Worm (Caenorhabditis elegans): ENCODE results near the gene kvs-3.
A peak's percentile ranks its signal among the peaks of the same experiment; 100 is the strongest.

Gene kvs-3

DNA sequence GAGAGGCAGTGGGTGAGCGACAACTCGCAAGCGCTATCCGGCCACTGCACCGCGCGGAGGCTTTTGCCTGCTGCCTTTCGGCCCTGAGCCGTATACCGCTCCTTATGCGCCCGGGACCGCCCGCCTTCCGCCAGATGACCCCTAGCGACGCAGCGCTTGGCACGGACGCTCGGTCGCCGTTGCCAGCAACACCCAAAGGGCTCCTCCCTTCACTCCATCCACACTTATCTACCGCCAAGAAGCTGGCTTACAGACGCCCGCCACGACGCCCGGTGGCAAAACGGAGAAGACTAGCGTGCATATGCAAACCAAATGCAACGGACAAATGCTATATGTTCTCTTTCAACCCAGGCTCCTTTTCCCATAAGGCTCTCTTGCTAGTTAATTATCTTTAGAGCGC, 24.8 kb upstream of the kvs-3 start:
- TF ChIP-seq klf-2 (GFP tag; conservative IDR thresholded peaks at IDR 0.05) (no peak; the same call in 1 of the 2 replicates), tab-1 (GFP tag; IDR thresholded peaks at IDR 0.05) (peak; percentile 68), flt-1 (GFP tag; IDR thresholded peaks at IDR 0.05) (peak; percentile 58; the same call in 1 of the 2 replicates)

DNA sequence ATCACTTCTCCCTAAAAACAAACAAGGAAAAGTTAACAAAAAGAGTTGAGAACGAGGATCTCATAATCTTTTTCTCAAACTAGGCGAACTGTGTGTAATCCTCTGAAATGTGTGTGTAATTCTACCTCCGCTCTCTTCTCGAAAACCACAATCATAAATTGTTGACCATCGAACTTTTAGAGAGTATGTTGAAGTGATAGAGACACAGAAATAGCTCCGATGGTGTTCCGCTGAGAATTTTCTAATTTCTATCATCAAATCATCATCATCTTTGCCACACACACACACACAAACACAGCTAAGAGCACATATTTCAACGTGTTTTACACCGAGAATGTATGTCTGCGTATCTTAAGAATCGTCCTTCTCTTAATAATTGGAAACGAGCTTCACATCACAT, 22.5 kb upstream of the kvs-3 start:
- TF ChIP-seq ztf-29 (GFP tag; IDR thresholded peaks at IDR 0.05) (no peak), tab-1 (GFP tag; IDR thresholded peaks at IDR 0.05) (no peak), klf-2 (GFP tag; conservative IDR thresholded peaks at IDR 0.05) (no peak), ref-1 (GFP tag; conservative IDR thresholded peaks at IDR 0.05) (no peak), ztf-23 (GFP tag; IDR thresholded peaks at IDR 0.05) (no peak), T22C8.4 (GFP tag; IDR thresholded peaks at IDR 0.05) (no peak), cog-1 (tag; optimal IDR thresholded peaks at IDR 0.05) (no peak), med-1 (GFP tag; optimal IDR thresholded peaks at IDR 0.05; ENCODE audit: insufficient read depth) (no peak), flt-1 (GFP tag; IDR thresholded peaks at IDR 0.05) (no peak)

DNA sequence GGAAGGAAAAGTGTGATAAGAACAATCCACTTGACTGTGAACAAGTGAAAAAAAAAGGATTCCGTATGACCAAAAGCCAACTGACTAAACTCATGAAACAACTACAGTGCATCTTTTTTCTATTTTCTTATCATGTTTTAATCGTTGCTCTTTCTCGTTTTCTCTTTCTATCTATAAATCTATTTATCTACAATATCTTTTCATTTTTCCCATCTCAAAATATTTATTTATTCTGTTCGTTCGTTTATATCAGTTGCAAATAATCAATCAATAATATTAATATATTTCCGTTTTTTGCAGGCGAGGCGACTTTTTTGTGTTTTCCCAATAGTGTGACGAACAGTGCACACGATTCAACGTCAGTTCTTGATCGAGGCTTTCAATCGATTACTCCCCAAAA, 20.8 kb upstream of the kvs-3 start, which contains the start of gene F44A2.5:
Gene F44A2.5, plus strand, starts transcription at position 301 of the 400 bp plus-strand sequence.
- no peak for TF ChIP-seq T22C8.4 (GFP tag; IDR thresholded peaks at IDR 0.05)
- no peak for TF ChIP-seq ztf-29 (GFP tag; IDR thresholded peaks at IDR 0.05)
- no peak for TF ChIP-seq ref-1 (GFP tag; conservative IDR thresholded peaks at IDR 0.05)
- no peak for TF ChIP-seq med-1 (GFP tag; optimal IDR thresholded peaks at IDR 0.05; ENCODE audit: insufficient read depth)
- TF ChIP-seq flt-1 (GFP tag; IDR thresholded peaks at IDR 0.05): no peak
- TF ChIP-seq cog-1 (tag; optimal IDR thresholded peaks at IDR 0.05): no peak
- TF ChIP-seq tab-1 (GFP tag; IDR thresholded peaks at IDR 0.05): no peak
- TF ChIP-seq klf-2 (GFP tag; conservative IDR thresholded peaks at IDR 0.05): no peak
- TF ChIP-seq ztf-23 (GFP tag; IDR thresholded peaks at IDR 0.05): no peak

DNA sequence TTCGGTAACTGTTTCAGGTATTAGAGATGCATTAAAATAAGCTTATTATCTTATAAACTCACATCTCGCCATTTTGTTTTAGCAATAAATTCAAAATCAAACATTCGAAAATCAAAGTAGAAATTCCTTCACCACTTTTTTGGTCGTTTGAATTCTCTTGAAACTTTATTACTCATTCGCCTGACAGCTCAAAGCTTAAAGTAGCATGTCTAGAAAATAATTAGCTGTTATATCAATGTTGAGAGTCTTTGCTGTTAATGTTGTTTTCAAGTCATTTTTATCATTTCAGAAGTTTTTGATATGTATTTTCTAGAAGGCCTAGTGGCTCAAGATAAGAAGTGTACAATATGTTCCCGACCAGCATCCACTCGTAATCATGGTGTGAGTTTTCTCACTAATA, 15.1 kb upstream of the kvs-3 start, which contains the start of gene nhr-39:
Gene nhr-39, plus strand, starts transcription at position 301 of the 400 bp plus-strand sequence.
- TF ChIP-seq klf-2 (GFP tag; conservative IDR thresholded peaks at IDR 0.05) (no peak), ref-1 (GFP tag; conservative IDR thresholded peaks at IDR 0.05) (no peak), tab-1 (GFP tag; IDR thresholded peaks at IDR 0.05) (no peak), ztf-29 (GFP tag; IDR thresholded peaks at IDR 0.05) (no peak), med-1 (GFP tag; optimal IDR thresholded peaks at IDR 0.05; ENCODE audit: insufficient read depth) (no peak), flt-1 (GFP tag; IDR thresholded peaks at IDR 0.05) (no peak), ztf-23 (GFP tag; IDR thresholded peaks at IDR 0.05) (no peak), T22C8.4 (GFP tag; IDR thresholded peaks at IDR 0.05) (no peak), cog-1 (tag; optimal IDR thresholded peaks at IDR 0.05) (no peak)

DNA sequence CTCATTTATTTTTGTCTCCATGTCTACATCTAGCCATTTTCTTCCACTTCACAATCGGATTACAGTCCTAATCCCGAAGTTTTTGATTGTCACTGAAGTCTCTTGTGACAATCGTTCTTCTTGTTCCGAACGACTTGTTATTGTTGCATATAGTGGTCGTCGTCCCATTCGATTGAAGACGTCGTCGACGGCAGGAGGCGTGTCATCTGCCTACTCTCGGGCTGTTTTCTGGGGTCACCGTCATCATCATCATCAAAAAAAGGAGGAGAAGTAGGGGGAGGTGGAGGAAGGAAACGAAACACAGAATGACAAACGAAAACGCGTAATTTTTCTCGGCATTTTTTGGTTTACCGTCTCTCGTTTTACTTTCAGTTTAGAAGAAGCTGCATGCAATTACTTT, 13.0 kb upstream of the kvs-3 start, which contains the start of gene F44A2.3:
Gene F44A2.3, plus strand, starts transcription at position 301 of the 400 bp plus-strand sequence.
- TF ChIP-seq med-1 (GFP tag; optimal IDR thresholded peaks at IDR 0.05; ENCODE audit: insufficient read depth): no peak
- TF ChIP-seq ref-1 (GFP tag; conservative IDR thresholded peaks at IDR 0.05): no peak
- no peak for TF ChIP-seq tab-1 (GFP tag; IDR thresholded peaks at IDR 0.05)
- no peak for TF ChIP-seq cog-1 (tag; optimal IDR thresholded peaks at IDR 0.05)
- no peak for TF ChIP-seq klf-2 (GFP tag; conservative IDR thresholded peaks at IDR 0.05)
- TF ChIP-seq ztf-23 (GFP tag; IDR thresholded peaks at IDR 0.05): no peak
- TF ChIP-seq ztf-29 (GFP tag; IDR thresholded peaks at IDR 0.05): no peak
- no peak for TF ChIP-seq flt-1 (GFP tag; IDR thresholded peaks at IDR 0.05)
- no peak for TF ChIP-seq T22C8.4 (GFP tag; IDR thresholded peaks at IDR 0.05)

DNA sequence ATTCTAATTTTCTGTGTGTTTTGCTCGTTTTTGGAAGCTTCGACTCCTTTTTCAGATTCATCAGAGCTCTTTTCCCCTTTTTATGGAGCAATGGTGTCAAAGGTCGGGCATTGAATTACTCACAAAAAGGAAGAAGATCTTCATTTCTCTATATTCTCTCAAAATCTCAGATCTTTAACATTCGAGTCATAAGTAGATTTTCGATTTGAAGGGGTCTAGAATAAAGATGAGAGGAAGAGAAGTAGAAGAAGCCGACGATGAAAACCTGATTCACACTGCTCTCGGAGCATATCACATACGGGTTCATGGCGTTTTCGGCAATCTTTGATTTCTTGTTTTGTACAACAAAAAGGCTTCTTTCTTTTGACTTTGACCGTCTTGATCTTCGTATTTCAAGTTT, 5.7 kb upstream of the kvs-3 start:
- TF ChIP-seq tab-1 (GFP tag; IDR thresholded peaks at IDR 0.05) (no peak), klf-2 (GFP tag; conservative IDR thresholded peaks at IDR 0.05) (no peak), ref-1 (GFP tag; conservative IDR thresholded peaks at IDR 0.05) (no peak), cog-1 (tag; optimal IDR thresholded peaks at IDR 0.05) (no peak), T22C8.4 (GFP tag; IDR thresholded peaks at IDR 0.05) (no peak), ztf-23 (GFP tag; IDR thresholded peaks at IDR 0.05) (no peak), flt-1 (GFP tag; IDR thresholded peaks at IDR 0.05) (no peak), med-1 (GFP tag; optimal IDR thresholded peaks at IDR 0.05; ENCODE audit: insufficient read depth) (no peak), ztf-29 (GFP tag; IDR thresholded peaks at IDR 0.05) (no peak)

DNA sequence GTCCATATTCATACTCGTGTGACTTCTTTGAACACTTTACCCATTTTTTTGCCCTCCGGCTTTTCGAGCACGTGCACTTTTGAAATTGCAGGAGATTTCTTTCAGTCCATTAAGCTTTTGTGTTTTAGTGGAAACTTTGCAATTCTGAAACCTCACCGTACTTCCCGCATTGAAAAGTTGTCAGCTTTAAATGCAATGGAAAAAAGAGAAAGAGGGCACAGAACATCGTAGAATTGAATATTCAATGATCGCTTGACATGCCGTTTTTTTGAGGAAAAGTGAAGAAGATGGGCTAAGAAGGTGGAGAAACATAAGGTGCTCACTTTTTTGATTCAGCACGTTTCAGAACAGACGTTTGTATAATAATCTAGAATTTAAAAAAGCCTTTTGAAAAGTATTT, 3.7 kb upstream of the kvs-3 start:
- no peak for TF ChIP-seq med-1 (GFP tag; optimal IDR thresholded peaks at IDR 0.05; ENCODE audit: insufficient read depth)
- no peak for TF ChIP-seq ref-1 (GFP tag; conservative IDR thresholded peaks at IDR 0.05)
- no peak for TF ChIP-seq flt-1 (GFP tag; IDR thresholded peaks at IDR 0.05)
- no peak for TF ChIP-seq ztf-29 (GFP tag; IDR thresholded peaks at IDR 0.05)
- TF ChIP-seq cog-1 (tag; optimal IDR thresholded peaks at IDR 0.05): no peak
- no peak for TF ChIP-seq klf-2 (GFP tag; conservative IDR thresholded peaks at IDR 0.05)
- no peak for TF ChIP-seq T22C8.4 (GFP tag; IDR thresholded peaks at IDR 0.05)
- no peak for TF ChIP-seq tab-1 (GFP tag; IDR thresholded peaks at IDR 0.05)
- TF ChIP-seq ztf-23 (GFP tag; IDR thresholded peaks at IDR 0.05): no peak

DNA sequence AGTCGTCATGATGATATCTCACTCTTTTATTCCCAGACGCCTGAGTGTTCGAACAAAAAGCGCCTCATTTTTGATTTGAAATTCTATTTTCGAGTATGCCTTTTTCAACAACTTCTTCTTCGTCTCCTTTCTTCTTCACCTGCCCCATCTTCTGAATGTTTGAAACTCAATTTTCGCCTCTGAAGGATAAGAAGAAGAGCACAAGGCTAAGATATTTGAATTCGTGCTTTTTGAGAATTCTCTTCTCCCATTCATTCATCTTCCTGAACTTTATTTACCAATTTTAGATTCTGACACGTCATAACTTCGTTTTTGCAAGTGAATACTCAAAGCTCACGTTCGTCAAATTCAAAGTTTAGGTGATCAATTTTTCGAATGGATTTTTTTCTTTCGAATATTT, 1.1 kb upstream of the kvs-3 start:
- TF ChIP-seq ztf-23 (GFP tag; IDR thresholded peaks at IDR 0.05) (no peak), flt-1 (GFP tag; IDR thresholded peaks at IDR 0.05) (no peak), T22C8.4 (GFP tag; IDR thresholded peaks at IDR 0.05) (no peak), med-1 (GFP tag; optimal IDR thresholded peaks at IDR 0.05; ENCODE audit: insufficient read depth) (no peak), cog-1 (tag; optimal IDR thresholded peaks at IDR 0.05) (no peak), klf-2 (GFP tag; conservative IDR thresholded peaks at IDR 0.05) (no peak), tab-1 (GFP tag; IDR thresholded peaks at IDR 0.05) (no peak), ref-1 (GFP tag; conservative IDR thresholded peaks at IDR 0.05) (no peak), ztf-29 (GFP tag; IDR thresholded peaks at IDR 0.05) (no peak)

DNA sequence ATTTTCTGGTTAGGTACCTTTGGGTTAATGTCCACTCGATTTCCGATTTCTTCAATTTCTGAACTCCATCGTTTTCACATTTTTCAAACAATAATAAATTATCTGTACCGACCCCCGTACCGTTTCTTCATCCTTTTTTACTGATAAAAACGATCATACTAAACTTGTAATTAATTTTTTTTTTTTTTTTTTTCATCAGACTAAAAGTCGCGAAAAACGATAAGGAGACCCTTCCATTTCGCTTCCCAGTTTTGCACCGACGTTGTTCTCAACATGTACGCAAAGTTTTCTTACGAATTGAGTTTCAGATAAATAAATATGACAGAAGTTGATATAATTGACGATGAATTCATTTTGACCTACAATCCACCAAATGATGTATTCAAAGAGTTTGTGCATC, 3.1 kb downstream of the kvs-3 start, which contains the start of gene F44A2.7:
Gene F44A2.7, plus strand, starts transcription at position 301 of the 400 bp plus-strand sequence.
- TF ChIP-seq cog-1 (tag; optimal IDR thresholded peaks at IDR 0.05) (no peak), flt-1 (GFP tag; IDR thresholded peaks at IDR 0.05) (no peak), tab-1 (GFP tag; IDR thresholded peaks at IDR 0.05) (no peak), ztf-29 (GFP tag; IDR thresholded peaks at IDR 0.05) (no peak), T22C8.4 (GFP tag; IDR thresholded peaks at IDR 0.05) (no peak), ref-1 (GFP tag; conservative IDR thresholded peaks at IDR 0.05) (no peak), med-1 (GFP tag; optimal IDR thresholded peaks at IDR 0.05; ENCODE audit: insufficient read depth) (no peak), ztf-23 (GFP tag; IDR thresholded peaks at IDR 0.05) (no peak), klf-2 (GFP tag; conservative IDR thresholded peaks at IDR 0.05) (no peak)

DNA sequence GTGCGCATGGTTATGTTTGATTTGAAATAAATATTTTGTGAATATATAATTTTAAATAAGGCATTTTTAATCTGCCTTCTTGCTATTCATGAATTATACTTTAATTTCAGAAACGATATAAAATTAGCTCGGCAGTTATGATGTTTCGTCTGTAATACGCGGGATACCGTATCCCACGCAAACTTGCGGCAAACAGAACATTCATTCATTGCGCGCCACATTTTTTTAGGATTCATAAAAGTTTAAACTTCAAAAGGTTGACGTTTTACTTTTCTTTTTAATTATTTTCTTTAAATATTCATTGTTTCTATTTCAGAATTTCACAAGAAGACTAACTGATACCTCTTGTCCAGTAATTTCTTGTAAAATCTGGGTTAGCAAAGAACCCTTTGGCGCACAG, 4.8 kb downstream of the kvs-3 start, which contains the start of gene tag-153:
Gene tag-153, plus strand, starts transcription at position 200 of the 400 bp plus-strand sequence.
- TF ChIP-seq ref-1 (GFP tag; conservative IDR thresholded peaks at IDR 0.05): no peak
- TF ChIP-seq ztf-23 (GFP tag; IDR thresholded peaks at IDR 0.05): no peak
- TF ChIP-seq cog-1 (tag; optimal IDR thresholded peaks at IDR 0.05): no peak
- TF ChIP-seq tab-1 (GFP tag; IDR thresholded peaks at IDR 0.05): no peak
- no peak for TF ChIP-seq ztf-29 (GFP tag; IDR thresholded peaks at IDR 0.05)
- no peak for TF ChIP-seq flt-1 (GFP tag; IDR thresholded peaks at IDR 0.05)
- TF ChIP-seq med-1 (GFP tag; optimal IDR thresholded peaks at IDR 0.05; ENCODE audit: insufficient read depth): no peak
- TF ChIP-seq T22C8.4 (GFP tag; IDR thresholded peaks at IDR 0.05): no peak
- no peak for TF ChIP-seq klf-2 (GFP tag; conservative IDR thresholded peaks at IDR 0.05)

Measured in whole organism, midembryonic.